Fruit fly (Drosophila melanogaster): ENCODE data around the gene TfIIA-L.

The TfIIA-L gene

DNA sequence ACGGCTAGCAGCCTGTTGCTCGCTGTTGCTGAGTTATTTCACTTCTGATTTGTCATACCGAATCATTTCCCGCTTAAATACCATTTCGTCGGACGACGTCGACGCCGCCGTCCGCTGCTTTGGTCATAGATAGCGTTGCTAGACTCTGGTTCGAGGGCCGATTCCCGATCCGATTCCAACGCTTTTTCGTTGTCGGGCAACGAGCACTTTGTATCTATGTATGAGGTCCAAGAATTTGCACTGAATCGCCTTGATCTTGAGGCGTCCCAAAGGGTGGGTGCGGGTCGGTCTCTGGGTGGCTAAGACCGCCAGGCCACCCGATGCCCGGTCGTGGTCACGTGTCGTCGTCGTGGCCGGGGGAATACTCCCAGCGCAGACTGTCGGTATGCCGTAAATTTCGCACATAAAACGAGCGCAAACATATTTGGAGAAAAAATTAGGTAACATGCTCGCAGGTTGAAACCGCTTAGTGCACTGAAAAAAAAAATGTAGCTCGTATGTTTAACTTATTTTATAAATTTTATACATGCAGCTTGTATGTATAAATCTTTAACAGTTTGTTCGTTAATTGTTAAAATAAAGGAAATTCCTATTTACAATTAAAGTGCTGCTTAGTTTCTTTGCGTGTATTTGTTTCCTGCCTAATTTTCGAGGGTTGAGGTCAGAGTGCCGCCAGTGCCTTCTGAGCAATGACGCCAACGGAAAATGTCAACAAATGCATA lies 41.4 kb downstream of the TfIIA-L start, which contains the start of gene CG3348 (continued):
- peak; percentile 79 for TF ChIP-seq ranshi (GFP tag; IDR thresholded peaks at IDR 0.05)
- TF ChIP-seq CG6654 (GFP tag; optimal IDR thresholded peaks at IDR 0.05) = peak; percentile 48
- TF ChIP-seq MESR4 (GFP tag; optimal IDR thresholded peaks at IDR 0.05) = no peak
- TF ChIP-seq zen (tag; optimal IDR thresholded peaks at IDR 0.05) = peak; percentile 74
- TF ChIP-seq Ada2b (GFP tag; IDR thresholded peaks at IDR 0.05) = peak; percentile 83
- peak; percentile 78 for TF ChIP-seq CG17359 (tag; optimal IDR thresholded peaks at IDR 0.05)
- TF ChIP-seq sens-2 (GFP tag; IDR thresholded peaks at IDR 0.05) = peak; percentile 15; the same call in 1 of the 2 replicates
- peak; percentile 61; the same call in 1 of the 2 replicates for TF ChIP-seq MBD-R2 (GFP tag; IDR thresholded peaks at IDR 0.05)
- peak; percentile 72 for TF ChIP-seq Dek (tag; optimal IDR thresholded peaks at IDR 0.05)
- TF ChIP-seq p53 (GFP tag; optimal IDR thresholded peaks at IDR 0.05) = no peak
- 0 out of 2 replicates have a peak, but pooled peaks have one; percentile 30 for TF ChIP-seq stc (GFP tag; IDR thresholded peaks at IDR 0.05)
- TF ChIP-seq CG17829 (tag; optimal IDR thresholded peaks at IDR 0.05) = peak; percentile 43
- TF ChIP-seq CG6791 (GFP tag; IDR thresholded peaks at IDR 0.05; ENCODE audit: partially characterized antibody) = no peak
- no peak for TF ChIP-seq CG17912 (GFP tag; optimal IDR thresholded peaks at IDR 0.05)
- peak; percentile 65 for TF ChIP-seq Ptx1 (GFP tag; IDR thresholded peaks at IDR 0.05)
- TF ChIP-seq sqz (GFP tag; optimal IDR thresholded peaks at IDR 0.05) = no peak
- TF ChIP-seq CG14014 (GFP tag; IDR thresholded peaks at IDR 0.05) = peak; percentile 72
- TF ChIP-seq Hmr (GFP tag; optimal IDR thresholded peaks at IDR 0.05) = peak; percentile 85
- TF ChIP-seq Dbx (GFP tag; IDR thresholded peaks at IDR 0.05) = peak; percentile 89
- TF ChIP-seq CG6272 (GFP tag; IDR thresholded peaks at IDR 0.05) = peak; percentile 27; the same call in 1 of the 2 replicates
- peak; percentile 37 for TF ChIP-seq Drgx (GFP tag; IDR thresholded peaks at IDR 0.05)
- peak; percentile 67 for TF ChIP-seq BtbVII (GFP tag; optimal IDR thresholded peaks at IDR 0.05)
- TF ChIP-seq CG32767 (GFP tag; IDR thresholded peaks at IDR 0.05) = 0 out of 2 replicates have a peak, but pooled peaks have one; percentile 39
- peak; percentile 63 for TF ChIP-seq CHES-1-like (GFP tag; optimal IDR thresholded peaks at IDR 0.05)
- TF ChIP-seq pho (GFP tag; optimal IDR thresholded peaks at IDR 0.05) = peak; percentile 76
- TF ChIP-seq CG12744 (GFP tag; optimal IDR thresholded peaks at IDR 0.05) = peak; percentile 42
- TF ChIP-seq schlank (tag; optimal IDR thresholded peaks at IDR 0.05) = peak; percentile 69
- TF ChIP-seq CG14710 (tag; optimal IDR thresholded peaks at IDR 0.05) = peak; percentile 44
- no peak for TF ChIP-seq HLHmδ (GFP tag; optimal IDR thresholded peaks at IDR 0.05)
- TF ChIP-seq C15 (GFP tag; IDR thresholded peaks at IDR 0.05) = no peak
- no peak for TF ChIP-seq Dp (GFP tag; optimal IDR thresholded peaks at IDR 0.05)
- no peak for TF ChIP-seq psq (GFP tag; optimal IDR thresholded peaks at IDR 0.05)
- TF ChIP-seq z (GFP tag; IDR thresholded peaks at IDR 0.05) = no peak
- TF ChIP-seq CG4820 (GFP tag; optimal IDR thresholded peaks at IDR 0.05) = peak; percentile 64
- TF ChIP-seq dm (GFP tag; optimal IDR thresholded peaks at IDR 0.05) = peak; percentile 23
- TF ChIP-seq CG13424 (tag; optimal IDR thresholded peaks at IDR 0.05) = peak; percentile 63
- no peak for TF ChIP-seq eve (GFP tag; optimal IDR thresholded peaks at IDR 0.05)
- TF ChIP-seq CG17568 (GFP tag; optimal IDR thresholded peaks at IDR 0.05) = no peak
- TF ChIP-seq CG32532 (GFP tag; IDR thresholded peaks at IDR 0.05) = peak; percentile 94
- peak; percentile 75 for TF ChIP-seq tgo (GFP tag; IDR thresholded peaks at IDR 0.05)
- peak; percentile 92 for TF ChIP-seq CG3281 (GFP tag; optimal IDR thresholded peaks at IDR 0.05)
- no peak for TF ChIP-seq CG31365 (tag; optimal IDR thresholded peaks at IDR 0.05)
- TF ChIP-seq wdn (GFP tag; IDR thresholded peaks at IDR 0.05) = peak; percentile 71
- peak; percentile 69 for TF ChIP-seq CG1647 (GFP tag; optimal IDR thresholded peaks at IDR 0.05)
- TF ChIP-seq scrt (GFP tag; optimal IDR thresholded peaks at IDR 0.05) = peak; percentile 73
- no peak for TF ChIP-seq NC2α (GFP tag; optimal IDR thresholded peaks at IDR 0.05)
- TF ChIP-seq CG6854 (GFP tag; optimal IDR thresholded peaks at IDR 0.05) = peak; percentile 41
- TF ChIP-seq abd-A (tag; optimal IDR thresholded peaks at IDR 0.05) = no peak
- TF ChIP-seq fd64A (GFP tag; optimal IDR thresholded peaks at IDR 0.05) = no peak
- peak; percentile 75 for TF ChIP-seq Xrp1 (GFP tag; IDR thresholded peaks at IDR 0.05)

Measured in whole organism, embryonic.